Worm (Caenorhabditis elegans) whole organism, L4 larva: ENCODE data around the gene syx-4.

ENCODE experiments used
- F26F4.8 ChIP-seq: fragments of 200-800 bp; sonication (Bioruptor generic); conservative IDR thresholded peaks from 2 replicates; pipeline ENCODE4 v1.3.6; 2022; ENCODE audit warnings: missing genetic modification characterization, missing compliant biosample characterization
- F37D6.2 ChIP-seq: sonication (generic microtip); optimal IDR thresholded peaks from 2 replicates; lab custom pipeline; 2016; ENCODE audit warnings: mild to moderate bottlenecking, missing genetic modification characterization, missing compliant biosample characterization
- T26A8.4 ChIP-seq: fragments of 200-800 bp; sonication (Bioruptor generic); IDR thresholded peaks from 2 replicates; pipeline ENCODE4 v1.3.6; 2022; ENCODE audit warnings: missing genetic modification characterization, missing compliant biosample characterization
- aha-1 ChIP-seq: fragments of 150-350 bp; peaks from one replicate; lab custom pipeline; 2014; ENCODE audit warnings: missing biosample characterization, missing genetic modification characterization
- arid-1 ChIP-seq: fragments of 200-800 bp; sonication (Bioruptor generic); conservative IDR thresholded peaks from 2 replicates; pipeline ENCODE4 v1.3.6; 2022; ENCODE audit warnings: missing genetic modification reagents, missing genetic modification characterization, missing compliant biosample characterization
- ceh-20 ChIP-seq: fragments of 200-800 bp; sonication (Bioruptor generic); IDR thresholded peaks from 2 replicates; pipeline ENCODE4 v1.3.6; 2022; ENCODE audit warnings: missing genetic modification reagents, missing genetic modification characterization, missing compliant biosample characterization
- daf-12 ChIP-seq: fragments of 150-350 bp; optimal IDR thresholded peaks from 2 replicates; lab custom pipeline; 2014; ENCODE audit warnings: missing biosample characterization, missing genetic modification reagents, missing genetic modification characterization
- daf-16 ChIP-seq, 3 experiments: sonication (generic microtip); optimal IDR thresholded peaks; 2 replicates each; lab custom pipeline; 2016 to 2017; ENCODE audit warnings: missing genetic modification characterization in 3 of 3, missing genetic modification reagents in 3 of 3, mild to moderate bottlenecking in 2 of 3, missing compliant biosample characterization in 2 of 3, missing biosample characterization in 1 of 3, moderate library complexity in 1 of 3
- dmd-6 ChIP-seq: fragments of 200-800 bp; sonication (Bioruptor generic); IDR thresholded peaks from 2 replicates; pipeline ENCODE4 v1.3.6; 2022; ENCODE audit warnings: missing genetic modification reagents, missing genetic modification characterization, missing compliant biosample characterization
- dmd-9 ChIP-seq: fragments of 200-800 bp; sonication (Bioruptor generic); IDR thresholded peaks from 2 replicates; pipeline ENCODE4 v1.3.6; 2022; ENCODE audit warnings: missing genetic modification reagents, missing genetic modification characterization, missing compliant biosample characterization
- dve-1 ChIP-seq: sonication (generic microtip); optimal IDR thresholded peaks from 2 replicates; lab custom pipeline; 2017; ENCODE audit warnings: antibody characterized with exemption, mild to moderate bottlenecking, missing genetic modification characterization, missing compliant biosample characterization; ENCODE audit not compliant: insufficient read depth
- egl-43 ChIP-seq: fragments of 200-800 bp; sonication (Bioruptor generic); IDR thresholded peaks from 2 replicates; pipeline ENCODE4 v1.3.6; 2022; ENCODE audit warnings: missing genetic modification reagents, missing genetic modification characterization, missing compliant biosample characterization
- fos-1 ChIP-seq: fragments of 150-350 bp; optimal IDR thresholded peaks from 2 replicates; lab custom pipeline; 2014; ENCODE audit warnings: missing biosample characterization, missing genetic modification characterization
- hif-1 ChIP-seq, 2 experiments: sonication (generic microtip); optimal IDR thresholded peaks; 2 replicates each; lab custom pipeline; 2016 to 2017; ENCODE audit warnings: missing compliant biosample characterization in 2 of 2, missing genetic modification characterization in 2 of 2, missing genetic modification reagents in 2 of 2, missing genotype in 2 of 2, mild to moderate bottlenecking in 1 of 2
- hlh-11 ChIP-seq: fragments of 200-800 bp; sonication (Bioruptor generic); optimal IDR thresholded peaks from 2 replicates; lab custom pipeline; 2018; ENCODE audit warnings: mild to moderate bottlenecking, missing genetic modification characterization, missing compliant biosample characterization
- hlh-30 ChIP-seq: sonication (generic microtip); optimal IDR thresholded peaks from 2 replicates; lab custom pipeline; 2017; ENCODE audit warnings: antibody characterized with exemption, mild to moderate bottlenecking, missing genetic modification characterization, missing compliant biosample characterization; ENCODE audit not compliant: insufficient read depth
- lim-7 ChIP-seq: fragments of 200-800 bp; sonication (Bioruptor generic); IDR thresholded peaks from 2 replicates; pipeline ENCODE4 v1.3.6; 2022; ENCODE audit warnings: missing genetic modification characterization, missing compliant biosample characterization
- lin-29 ChIP-seq: fragments of 200-800 bp; sonication (Bioruptor generic); IDR thresholded peaks from 2 replicates; pipeline ENCODE4 v1.3.6; 2022; ENCODE audit warnings: missing genetic modification reagents, missing genetic modification characterization, missing compliant biosample characterization
- lsy-2 ChIP-seq, 2 experiments: fragments of 150-350 bp in 1 of 2; sonication (generic microtip) in 1 of 2; optimal IDR thresholded peaks; 2 replicates each; lab custom pipeline; 2014 to 2017; ENCODE audit warnings: missing biosample characterization in 2 of 2, missing genetic modification characterization in 2 of 2
- madf-5 ChIP-seq, 2 experiments: fragments of 200-800 bp; sonication (Bioruptor generic); IDR thresholded peaks; 2 replicates each; pipeline ENCODE4 v1.3.6; 2022; ENCODE audit warnings: missing compliant biosample characterization in 2 of 2, missing genetic modification characterization in 2 of 2
- madf-9 ChIP-seq: fragments of 200-800 bp; sonication (Bioruptor generic); conservative IDR thresholded peaks from 2 replicates; pipeline ENCODE4 v1.3.6; 2022; ENCODE audit warnings: missing genetic modification reagents, missing genetic modification characterization, missing compliant biosample characterization
- mdl-1 ChIP-seq, 2 experiments: fragments of 150-350 bp in 1 of 2; sonication (generic microtip) in 1 of 2; optimal IDR thresholded peaks; 2 replicates each; lab custom pipeline; 2014 to 2017; ENCODE audit warnings: missing biosample characterization in 2 of 2, missing genetic modification characterization in 2 of 2
- mep-1 ChIP-seq: fragments of 150-350 bp; sonication (generic microtip); optimal IDR thresholded peaks from 3 replicates; lab custom pipeline; 2014; ENCODE audit warnings: missing biosample characterization, missing genetic modification characterization
- mxl-3 ChIP-seq: fragments of 200-800 bp; sonication (Bioruptor generic); optimal IDR thresholded peaks from 2 replicates; lab custom pipeline; 2018; ENCODE audit warnings: mild to moderate bottlenecking, missing genetic modification characterization, missing compliant biosample characterization
- nhr-10 ChIP-seq: fragments of 150-350 bp; optimal IDR thresholded peaks from 2 replicates; lab custom pipeline; 2014; ENCODE audit warnings: missing biosample characterization, missing genetic modification characterization
- nhr-237 ChIP-seq: sonication (generic microtip); optimal IDR thresholded peaks from 2 replicates; lab custom pipeline; 2017; ENCODE audit warnings: missing biosample characterization, missing genetic modification characterization
- nhr-28 ChIP-seq: fragments of 150-350 bp; optimal IDR thresholded peaks from 2 replicates; lab custom pipeline; 2014; ENCODE audit warnings: missing biosample characterization, missing genetic modification characterization
- nhr-42 ChIP-seq: fragments of 200-800 bp; sonication (Bioruptor generic); IDR thresholded peaks from 2 replicates; pipeline ENCODE4 v1.3.6; 2022; ENCODE audit warnings: missing genetic modification characterization, missing compliant biosample characterization
- nhr-48 ChIP-seq: sonication (generic microtip); optimal IDR thresholded peaks from 2 replicates; lab custom pipeline; 2016; ENCODE audit warnings: mild to moderate bottlenecking, missing genetic modification characterization, missing compliant biosample characterization
- nhr-76 ChIP-seq: fragments of 150-350 bp; optimal IDR thresholded peaks from 2 replicates; lab custom pipeline; 2014; ENCODE audit warnings: missing biosample characterization, missing genetic modification characterization
- nhr-77 ChIP-seq: fragments of 150-350 bp; optimal IDR thresholded peaks from 2 replicates; lab custom pipeline; 2014; ENCODE audit warnings: missing biosample characterization, missing genetic modification characterization
- php-3 ChIP-seq: fragments of 200-800 bp; sonication (Bioruptor generic); IDR thresholded peaks from 2 replicates; pipeline ENCODE4 v1.3.6; 2022; ENCODE audit warnings: missing genetic modification reagents, missing genetic modification characterization, missing compliant biosample characterization
- pqm-1 ChIP-seq: sonication (generic microtip); optimal IDR thresholded peaks from 2 replicates; lab custom pipeline; 2017; ENCODE audit warnings: missing biosample characterization, missing genetic modification characterization
- skn-1 ChIP-seq: fragments of 150-350 bp; optimal IDR thresholded peaks from 2 replicates; lab custom pipeline; 2014; ENCODE audit warnings: missing biosample characterization, missing genetic modification characterization
- snpc-4 ChIP-seq: fragments of 150-350 bp; optimal IDR thresholded peaks from 2 replicates; lab custom pipeline; 2014; ENCODE audit warnings: missing biosample characterization, missing genetic modification characterization
- tra-1 ChIP-seq: fragments of 200-800 bp; sonication (Bioruptor generic); IDR thresholded peaks from 2 replicates; pipeline ENCODE4 v1.3.6; 2022; ENCODE audit warnings: missing genetic modification reagents, missing genetic modification characterization, missing compliant biosample characterization
- unc-62 ChIP-seq, 3 experiments: fragments of 150-350 bp in 1 of 3; sonication (generic microtip); optimal IDR thresholded peaks in 2 of 3; peaks in 1 of 3; 1 replicate in 1 of 3; 2 replicates in 2 of 3; lab custom pipeline; 2014 to 2017; ENCODE audit warnings: missing biosample characterization in 3 of 3, missing genetic modification characterization in 3 of 3, missing genetic modification reagents in 3 of 3, missing genotype in 1 of 3
- vab-7 ChIP-seq: fragments of 200-800 bp; sonication (Bioruptor generic); IDR thresholded peaks from 2 replicates; pipeline ENCODE4 v1.3.6; 2022; ENCODE audit warnings: missing genetic modification reagents, missing genetic modification characterization, missing compliant biosample characterization
- zag-1 ChIP-seq: fragments of 150-350 bp; optimal IDR thresholded peaks from 2 replicates; lab custom pipeline; 2014; ENCODE audit warnings: missing biosample characterization, missing genetic modification characterization
- ztf-7 ChIP-seq: fragments of 150-350 bp; optimal IDR thresholded peaks from 2 replicates; lab custom pipeline; 2014; ENCODE audit warnings: missing biosample characterization, missing genetic modification characterization

The syx-4 gene

DNA sequence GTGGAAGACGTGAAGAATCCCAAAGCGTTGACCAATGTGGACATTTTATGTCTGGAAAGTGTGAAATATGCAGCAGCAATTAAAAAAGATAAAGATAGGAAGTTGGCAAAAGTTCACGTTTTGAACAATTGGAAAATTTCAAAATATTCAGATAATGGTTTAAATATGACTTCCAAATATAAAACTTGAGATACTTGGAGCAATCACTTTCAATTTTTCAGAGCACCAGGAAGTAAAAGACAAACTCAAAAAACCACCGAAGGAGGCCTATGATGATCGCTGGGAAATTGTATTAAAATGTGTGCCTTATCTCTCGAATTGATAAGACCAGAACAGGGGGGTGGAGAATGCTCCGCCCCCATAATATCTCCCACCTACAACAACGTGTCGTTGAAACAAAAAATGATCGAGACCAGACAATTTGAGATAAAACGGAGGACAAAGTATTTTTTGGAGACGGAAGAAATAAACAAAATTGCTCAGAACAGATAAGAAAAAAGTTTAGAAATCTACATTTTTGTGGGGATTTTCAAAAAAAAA, 5.3 kb upstream of the syx-4 start, which contains the start of gene eppl-1 (continued):
- TF ChIP-seq madf-9 (no peak), lsy-2 (tag; optimal IDR thresholded peaks at IDR 0.05; lab: Kevin White, UChicago) (no peak)

DNA sequence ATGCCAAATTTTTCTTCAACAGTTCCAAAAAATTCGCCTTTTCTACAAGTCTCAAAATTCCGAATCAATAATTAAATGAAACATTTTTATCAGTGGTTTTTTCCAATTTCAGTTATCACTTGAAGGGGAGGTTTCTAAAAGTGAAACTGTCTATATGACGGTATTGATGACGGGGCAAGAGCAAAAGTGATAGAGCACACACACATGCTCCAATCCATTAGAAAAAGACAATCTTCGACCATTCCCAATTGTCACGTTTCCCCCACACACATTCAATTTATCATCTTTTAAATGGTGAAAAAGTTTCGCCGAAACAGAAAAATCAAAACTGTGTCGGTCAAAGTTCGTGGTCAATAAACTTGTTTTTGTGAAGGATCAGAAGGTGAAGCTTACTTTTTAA, 3.9 kb upstream of the syx-4 start:
- TF ChIP-seq mep-1: peak; percentile 15
- TF ChIP-seq hlh-11: peak; percentile 80
- no peak for TF ChIP-seq snpc-4 (tag; lab: Kevin White, UChicago)
- TF ChIP-seq hlh-30 (tag; lab: Kevin White, UChicago): peak; percentile 42
- no peak for TF ChIP-seq nhr-42 (GFP tag; lab: Robert Waterston, UW)
- peak; percentile 8 for TF ChIP-seq mxl-3
- TF ChIP-seq nhr-77: no peak
- no peak for TF ChIP-seq F26F4.8
- TF ChIP-seq nhr-28: peak; percentile 54
- TF ChIP-seq dve-1 (tag; lab: Kevin White, UChicago): peak; percentile 88
- no peak for TF ChIP-seq fos-1 (tag; lab: Kevin White, UChicago)
- no peak for TF ChIP-seq madf-5 (GFP tag; IDR thresholded peaks at IDR 0.05; lab: Robert Waterston, UW)
- peak; percentile 74 for TF ChIP-seq php-3
- TF ChIP-seq dmd-6 (GFP tag; lab: Robert Waterston, UW): peak; percentile 94
- TF ChIP-seq ceh-20 (GFP tag; lab: Robert Waterston, UW): no peak
- TF ChIP-seq dmd-9: no peak
- no peak for TF ChIP-seq nhr-10 (tag; lab: Kevin White, UChicago)
- TF ChIP-seq F37D6.2 (tag; lab: Kevin White, UChicago): no peak
- TF ChIP-seq skn-1: no peak
- peak in 1 of 2 experiments; percentile 48 for TF ChIP-seq unc-62 (GFP tag; optimal IDR thresholded peaks at IDR 0.05 in 1 of 2; lab: Kevin White, UChicago)
- TF ChIP-seq unc-62 (tag; optimal IDR thresholded peaks at IDR 0.05; lab: Kevin White, UChicago): no peak
- no peak for TF ChIP-seq vab-7 (GFP tag; lab: Robert Waterston, UW)
- TF ChIP-seq pqm-1 (tag; lab: Kevin White, UChicago): peak; percentile 66
- TF ChIP-seq arid-1: no peak
- peak in 1 of 2 experiments; percentile 81 for TF ChIP-seq hif-1 (tag; optimal IDR thresholded peaks at IDR 0.05; lab: Kevin White, UChicago)
- no peak for TF ChIP-seq zag-1 (tag; lab: Kevin White, UChicago)
- TF ChIP-seq tra-1 (GFP tag; lab: Robert Waterston, UW): 0 out of 2 replicates have a peak, but pooled peaks have one; percentile 41
- no peak for TF ChIP-seq daf-12 (tag; lab: Kevin White, UChicago)
- TF ChIP-seq mdl-1 (tag; optimal IDR thresholded peaks at IDR 0.05; lab: Kevin White, UChicago): peak in 1 of 2 experiments; percentile 37
- TF ChIP-seq nhr-76: no peak
- TF ChIP-seq lin-29 (GFP tag; lab: Robert Waterston, UW): no peak
- no peak for TF ChIP-seq nhr-237
- peak; percentile 74 for TF ChIP-seq aha-1 (tag; lab: Kevin White, UChicago)
- peak; percentile 9; the same call in 1 of the 2 replicates for TF ChIP-seq lim-7
- TF ChIP-seq daf-16 (GFP tag; optimal IDR thresholded peaks at IDR 0.05; lab: Kevin White, UChicago): no peak
- TF ChIP-seq daf-16 (tag; optimal IDR thresholded peaks at IDR 0.05; lab: Kevin White, UChicago): peak; percentile 53
- no peak for TF ChIP-seq egl-43 (GFP tag; lab: Robert Waterston, UW)
- peak; percentile 47 for TF ChIP-seq ztf-7
- no peak for TF ChIP-seq T26A8.4 (GFP tag; lab: Robert Waterston, UW)
- peak; percentile 12 for TF ChIP-seq nhr-48
- TF ChIP-seq lsy-2 (tag; optimal IDR thresholded peaks at IDR 0.05; lab: Kevin White, UChicago): peak in 1 of 2 experiments; percentile 26
